Fruit fly (Drosophila melanogaster): Measurements from ENCODE around the gene CG5112.

CG5112 gene

dm6 chr3R:25531905-25532387 lies 40.7 kb downstream of the CG5112 start (continued):
- TF ChIP-seq wdn (GFP tag; IDR thresholded peaks at IDR 0.05) = no peak
- peak; percentile 50 for TF ChIP-seq ind (GFP tag; optimal IDR thresholded peaks at IDR 0.05)
- TF ChIP-seq rib (GFP tag; IDR thresholded peaks at IDR 0.05) = no peak
- no peak for TF ChIP-seq Kr (GFP tag; optimal IDR thresholded peaks at IDR 0.05)
- no peak for TF ChIP-seq CG14965 (GFP tag; optimal IDR thresholded peaks at IDR 0.05; ENCODE audit: borderline replicate concordance)
- TF ChIP-seq CG5180 (GFP tag; optimal IDR thresholded peaks at IDR 0.05) = no peak
- TF ChIP-seq inv (GFP tag; IDR thresholded peaks at IDR 0.05; ENCODE audit: partially characterized antibody) = no peak
- peak; percentile 71 for TF ChIP-seq lab (GFP tag; optimal IDR thresholded peaks at IDR 0.05)
- TF ChIP-seq CG12942 (GFP tag; optimal IDR thresholded peaks at IDR 0.05) = no peak
- TF ChIP-seq CG16813 (GFP tag; IDR thresholded peaks at IDR 0.05; ENCODE audit: partially characterized antibody) = no peak
- TF ChIP-seq caup (GFP tag; optimal IDR thresholded peaks at IDR 0.05; ENCODE audit: severe bottlenecking) = no peak
- no peak for TF ChIP-seq Stat92E (GFP tag; optimal IDR thresholded peaks at IDR 0.05)
- no peak for TF ChIP-seq CG2129 (GFP tag; IDR thresholded peaks at IDR 0.05; ENCODE audit: partially characterized antibody)
- TF ChIP-seq CG8765 (GFP tag; IDR thresholded peaks at IDR 0.05) = no peak
- TF ChIP-seq p53 (GFP tag; optimal IDR thresholded peaks at IDR 0.05) = no peak
- no peak for TF ChIP-seq TFAM (GFP tag; optimal IDR thresholded peaks at IDR 0.05)
- no peak for TF ChIP-seq emc (GFP tag; optimal IDR thresholded peaks at IDR 0.05)
- no peak for TF ChIP-seq CG1233 (GFP tag; optimal IDR thresholded peaks at IDR 0.05)
- no peak for TF ChIP-seq CkIIα-i1 (GFP tag; IDR thresholded peaks at IDR 0.05)
- TF ChIP-seq CG10321 (GFP tag; IDR thresholded peaks at IDR 0.05) = no peak
- no peak for TF ChIP-seq CG17385 (GFP tag; optimal IDR thresholded peaks at IDR 0.05)
- TF ChIP-seq Drgx (GFP tag; IDR thresholded peaks at IDR 0.05) = peak; percentile 94
- no peak for TF ChIP-seq CG2116 (GFP tag; optimal IDR thresholded peaks at IDR 0.05)
- no peak for TF ChIP-seq CG10543 (GFP tag; optimal IDR thresholded peaks at IDR 0.05)
- peak; percentile 21 for TF ChIP-seq mam (GFP tag; optimal IDR thresholded peaks at IDR 0.05)
- TF ChIP-seq gcm2 (GFP tag; optimal IDR thresholded peaks at IDR 0.05) = no peak
- TF ChIP-seq CG12155 (GFP tag; optimal IDR thresholded peaks at IDR 0.05) = no peak
- no peak for TF ChIP-seq Ravus (GFP tag; IDR thresholded peaks at IDR 0.05)
- TF ChIP-seq pum (GFP tag; optimal IDR thresholded peaks at IDR 0.05) = no peak
- TF ChIP-seq nerfin-1 (tag; optimal IDR thresholded peaks at IDR 0.05) = no peak
- no peak for TF ChIP-seq CG3065 (GFP tag; optimal IDR thresholded peaks at IDR 0.05)
- TF ChIP-seq onecut (GFP tag; IDR thresholded peaks at IDR 0.05) = no peak
- no peak for TF ChIP-seq pan (optimal IDR thresholded peaks at IDR 0.05)
- peak in 1 of 2 experiments; percentile 71 for TF ChIP-seq pan (GFP tag; optimal IDR thresholded peaks at IDR 0.05 in 1 of 2, IDR thresholded peaks at IDR 0.05 in 1 of 2)
- no peak for TF ChIP-seq knrl (GFP tag; IDR thresholded peaks at IDR 0.05; ENCODE audit: partially characterized antibody)
- TF ChIP-seq dpn (GFP tag; optimal IDR thresholded peaks at IDR 0.05) = peak in 1 of 2 experiments; percentile 13
- no peak for TF ChIP-seq abd-A (tag; optimal IDR thresholded peaks at IDR 0.05)
- no peak for TF ChIP-seq CG13894 (tag; optimal IDR thresholded peaks at IDR 0.05)
- TF ChIP-seq phol (tag; optimal IDR thresholded peaks at IDR 0.05) = peak; percentile 26
- TF ChIP-seq Lim3 (GFP tag; IDR thresholded peaks at IDR 0.05) = 0 out of 2 replicates have a peak, but pooled peaks have one; percentile 25
- TF ChIP-seq Mes4 (GFP tag; optimal IDR thresholded peaks at IDR 0.05) = no peak
- peak; percentile 50 for TF ChIP-seq Fer1 (GFP tag; optimal IDR thresholded peaks at IDR 0.05)
- TF ChIP-seq CG15696 (tag; optimal IDR thresholded peaks at IDR 0.05) = no peak
- no peak; the same call in 1 of the 3 replicates for TF ChIP-seq sr (GFP tag; IDR thresholded peaks at IDR 0.05)
- TF ChIP-seq Hr51 (GFP tag; optimal IDR thresholded peaks at IDR 0.05) = peak in 1 of 2 experiments; percentile 33
- no peak for TF ChIP-seq amos (GFP tag; IDR thresholded peaks at IDR 0.05; ENCODE audit: partially characterized antibody)
- TF ChIP-seq vvl (GFP tag; IDR thresholded peaks at IDR 0.05) = peak; percentile 70; the same call in 1 of the 2 replicates
- no peak for TF ChIP-seq ATbp (GFP tag; optimal IDR thresholded peaks at IDR 0.05)
- TF ChIP-seq org-1 (GFP tag; optimal IDR thresholded peaks at IDR 0.05) = no peak
- TF ChIP-seq CG3838 (GFP tag; optimal IDR thresholded peaks at IDR 0.05) = no peak
